Fruit fly (Drosophila melanogaster) whole organism, adult: ENCODE measurements around the gene Nepl4.

Experiments
- CG11617 ChIP-seq: fragments of 200-800 bp; sonication (Bioruptor generic); optimal IDR thresholded peaks from 2 replicates; lab custom pipeline; 2017; ENCODE audit warnings: mild to moderate bottlenecking, missing biosample characterization, missing genetic modification reagents, missing genetic modification characterization
- CG12768 ChIP-seq: fragments of 200-800 bp; sonication (Bioruptor generic); optimal IDR thresholded peaks from 2 replicates; lab custom pipeline; 2017; ENCODE audit warnings: missing biosample characterization, missing genetic modification characterization, mild to moderate bottlenecking, moderate library complexity, missing genetic modification reagents
- CG14711 ChIP-seq: fragments of 200-800 bp; sonication (Bioruptor generic); optimal IDR thresholded peaks from 2 replicates; lab custom pipeline; 2018; ENCODE audit warnings: missing biosample characterization, mild to moderate bottlenecking, missing genetic modification characterization, moderate library complexity
- CG1620 ChIP-seq: fragments of 200-800 bp; sonication (Bioruptor generic); optimal IDR thresholded peaks from 2 replicates; lab custom pipeline; 2016; ENCODE audit warnings: missing biosample characterization, missing genetic modification characterization
- CG33017 ChIP-seq: fragments of 200-800 bp; sonication (Bioruptor generic); optimal IDR thresholded peaks from 2 replicates; lab custom pipeline; 2018; ENCODE audit warnings: missing biosample characterization, mild to moderate bottlenecking, missing genetic modification characterization, moderate library complexity
- CG5204 ChIP-seq: fragments of 200-800 bp; sonication (Bioruptor generic); optimal IDR thresholded peaks from 2 replicates; lab custom pipeline; 2016; ENCODE audit warnings: missing biosample characterization, missing genetic modification characterization
- CG7045 ChIP-seq: fragments of 200-800 bp; sonication (Bioruptor generic); optimal IDR thresholded peaks from 2 replicates; lab custom pipeline; 2017; ENCODE audit warnings: missing biosample characterization, mild to moderate bottlenecking, missing genetic modification characterization
- CG7101 ChIP-seq: fragments of 200-800 bp; sonication (Bioruptor generic); optimal IDR thresholded peaks from 2 replicates; lab custom pipeline; 2018; ENCODE audit warnings: missing biosample characterization, mild to moderate bottlenecking, missing genetic modification characterization, moderate library complexity
- Clk ChIP-seq: fragments of 200-800 bp; sonication (Bioruptor generic); optimal IDR thresholded peaks from 2 replicates; lab custom pipeline; 2017; ENCODE audit warnings: missing biosample characterization, missing genetic modification characterization
- Crg-1 ChIP-seq: fragments of 200-800 bp; sonication (Bioruptor generic); optimal IDR thresholded peaks from 2 replicates; lab custom pipeline; 2016; ENCODE audit warnings: missing biosample characterization, missing genetic modification characterization
- Hr96 ChIP-seq: fragments of 200-800 bp; sonication (Bioruptor generic); optimal IDR thresholded peaks from 2 replicates; lab custom pipeline; 2016; ENCODE audit warnings: missing biosample characterization, missing genetic modification characterization
- Mnt ChIP-seq: fragments of 200-800 bp; sonication (Bioruptor generic); optimal IDR thresholded peaks from 2 replicates; lab custom pipeline; 2016; ENCODE audit warnings: missing biosample characterization, mild to moderate bottlenecking, missing genetic modification characterization
- bab1 ChIP-seq: fragments of 200-800 bp; sonication (Bioruptor generic); optimal IDR thresholded peaks from 3 replicates; lab custom pipeline; 2019; ENCODE audit warnings: missing biosample characterization, mild to moderate bottlenecking, missing genetic modification characterization, moderate library complexity
- cic ChIP-seq: fragments of 200-800 bp; sonication (Bioruptor generic); optimal IDR thresholded peaks from 2 replicates; lab custom pipeline; 2017; ENCODE audit warnings: missing biosample characterization, mild to moderate bottlenecking, missing genetic modification characterization, moderate library complexity
- cnc ChIP-seq, 2 experiments: fragments of >200 bp; optimal IDR thresholded peaks; 2 replicates each; lab custom pipeline; 2017
- kay ChIP-seq: fragments of 200-800 bp; sonication (Bioruptor generic); peaks from one replicate; lab custom pipeline; 2016; ENCODE audit warnings: missing biosample characterization, missing genetic modification characterization, borderline replicate concordance
- ovo ChIP-seq: fragments of 200-800 bp; sonication (Bioruptor generic); optimal IDR thresholded peaks from 2 replicates; lab custom pipeline; 2016; ENCODE audit warnings: missing biosample characterization, missing genetic modification characterization
- pad ChIP-seq: fragments of 200-800 bp; sonication (Bioruptor generic); optimal IDR thresholded peaks from 3 replicates; lab custom pipeline; 2017; ENCODE audit warnings: missing biosample characterization, missing genetic modification characterization, mild to moderate bottlenecking, moderate library complexity, missing genetic modification reagents
- tj ChIP-seq: fragments of 200-800 bp; sonication (Bioruptor generic); optimal IDR thresholded peaks from 3 replicates; lab custom pipeline; 2017; ENCODE audit warnings: missing biosample characterization, mild to moderate bottlenecking, missing genetic modification characterization, moderate library complexity
- toe ChIP-seq: fragments of 200-800 bp; sonication (Bioruptor generic); optimal IDR thresholded peaks from 2 replicates; lab custom pipeline; 2016; ENCODE audit warnings: missing biosample characterization, missing genetic modification characterization

The Nepl4 gene

DNA sequence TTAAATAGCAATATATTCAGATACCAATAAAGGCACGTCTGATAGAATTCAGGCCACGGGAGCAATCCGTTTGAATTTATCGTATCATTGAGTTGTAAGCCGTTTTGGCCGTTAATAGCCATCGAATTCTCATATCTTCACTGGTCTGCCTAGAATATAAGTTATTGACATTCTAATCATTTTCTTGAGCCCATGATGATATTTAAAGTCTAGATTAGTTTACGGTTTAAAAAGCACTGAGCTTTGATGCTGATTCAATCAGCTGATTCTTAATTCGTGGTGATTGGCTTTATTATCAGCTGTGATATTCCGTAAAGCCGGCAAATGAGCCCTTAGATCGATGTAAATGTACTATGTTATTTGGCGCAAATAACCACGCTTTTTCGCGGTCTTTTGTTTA is 4.4 kb downstream of the Nepl4 start, which contains the start of gene slam:
slam (plus strand) TSS at position 301 of the 400 bp plus-strand sequence.
- TF ChIP-seq bab1 = no peak
- no peak for TF ChIP-seq CG1620 (GFP tag; lab: Kevin White, UChicago)
- no peak for TF ChIP-seq tj (GFP tag; lab: Kevin White, UChicago)

DNA sequence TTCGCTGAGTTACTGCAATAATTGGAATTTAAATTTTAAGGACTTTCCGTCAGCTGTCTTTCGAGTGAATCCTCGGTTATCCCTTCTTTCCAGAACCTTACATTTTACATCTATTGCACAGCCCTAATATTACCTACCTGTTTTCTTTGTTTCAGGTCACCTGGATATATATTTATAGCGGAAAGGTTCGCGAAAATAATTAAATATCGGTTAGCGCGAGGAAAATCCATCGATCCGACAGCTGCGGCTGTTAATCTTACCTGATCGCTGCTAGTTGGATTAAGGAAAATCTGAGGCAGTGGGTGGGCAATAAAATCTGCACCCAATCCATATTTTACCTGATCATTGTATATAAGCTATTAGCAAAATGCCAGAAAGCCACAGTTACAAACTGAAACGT is 5.5 kb downstream of the Nepl4 start:
- TF ChIP-seq CG1620 (GFP tag; lab: Kevin White, UChicago) (no peak), Clk (GFP tag; lab: Kevin White, UChicago) (no peak), kay (GFP tag; lab: Kevin White, UChicago) (no peak), Mnt (GFP tag; lab: Kevin White, UChicago) (no peak), pad (GFP tag; lab: Kevin White, UChicago) (no peak), CG33017 (tag; lab: Kevin White, UChicago) (no peak), cic (GFP tag; lab: Kevin White, UChicago) (no peak), CG7101 (tag; lab: Kevin White, UChicago) (no peak)

DNA sequence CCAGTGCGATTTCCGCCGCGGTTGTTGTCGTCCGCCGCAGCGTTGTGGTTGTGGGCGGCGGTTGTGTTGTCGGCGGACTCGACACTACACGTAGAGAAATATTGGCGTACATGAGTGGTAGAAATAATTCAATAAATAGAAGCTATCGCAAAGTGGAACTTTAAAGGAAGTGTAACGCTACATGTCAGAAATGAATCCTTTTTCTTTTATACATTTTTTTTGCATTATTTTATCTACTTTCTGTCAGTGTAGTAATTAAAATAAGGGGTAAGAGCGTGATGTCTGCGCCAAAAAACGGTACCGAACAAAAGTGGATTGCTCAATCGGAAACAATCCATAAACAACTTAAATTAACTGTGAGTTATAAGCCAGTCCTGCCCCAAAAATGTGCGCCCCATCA is 11.5 kb downstream of the Nepl4 start:
- TF ChIP-seq CG14711 = no peak
- no peak for TF ChIP-seq CG7101 (tag; lab: Kevin White, UChicago)
- no peak for TF ChIP-seq bab1
- no peak for TF ChIP-seq CG7045
- TF ChIP-seq CG5204 (GFP tag; lab: Kevin White, UChicago) = no peak
- TF ChIP-seq Mnt (GFP tag; lab: Kevin White, UChicago) = no peak
- TF ChIP-seq cnc (optimal IDR thresholded peaks at IDR 0.05; lab: Kevin White, UChicago) = no peak
- TF ChIP-seq CG11617 (GFP tag; lab: Kevin White, UChicago) = no peak
- no peak for TF ChIP-seq CG1620 (GFP tag; lab: Kevin White, UChicago)

DNA sequence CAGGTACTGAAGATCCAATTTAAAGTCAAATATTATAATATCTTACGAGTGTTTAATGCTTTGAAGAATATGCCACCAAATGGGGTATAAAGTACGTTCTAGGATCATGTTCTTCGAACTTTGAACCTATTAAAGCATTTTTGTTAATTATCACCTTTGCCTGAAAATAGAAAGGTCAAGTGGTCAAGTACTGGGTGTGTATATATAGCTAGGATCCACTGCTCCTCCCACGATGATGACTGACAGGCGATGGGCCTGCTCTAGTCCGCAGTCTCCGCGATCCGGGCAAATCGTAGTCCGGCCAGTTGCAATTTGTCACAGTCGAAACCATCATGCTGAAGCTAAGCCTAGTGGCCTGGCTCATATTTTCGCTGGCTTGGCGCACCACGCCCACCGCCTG is 13.3 kb downstream of the Nepl4 start, which contains the start of gene Nepl5:
Nepl5 (plus strand) TSS at position 301 of the 400 bp plus-strand sequence.
- TF ChIP-seq cnc (optimal IDR thresholded peaks at IDR 0.05; lab: Kevin White, UChicago) (no peak), CG12768 (GFP tag; lab: Kevin White, UChicago) (no peak), Crg-1 (GFP tag; lab: Kevin White, UChicago) (no peak), CG5204 (GFP tag; lab: Kevin White, UChicago) (no peak), Mnt (GFP tag; lab: Kevin White, UChicago) (no peak), ovo (GFP tag; lab: Kevin White, UChicago) (no peak), CG7045 (no peak)

dm6 chr2L:6385409-6385808 is 17.7 kb downstream of the Nepl4 start, which contains the start of gene Nepl6:
Gene Nepl6, minus strand, starts transcription at chr2L:6385512.
- TF ChIP-seq CG11617 (GFP tag; lab: Kevin White, UChicago) (no peak), CG12768 (GFP tag; lab: Kevin White, UChicago) (no peak)

dm6 chr2L:6387068-6387467 is 19.4 kb downstream of the Nepl4 start:
- TF ChIP-seq tj (GFP tag; lab: Kevin White, UChicago) (no peak), toe (GFP tag; lab: Kevin White, UChicago) (no peak), kay (GFP tag; lab: Kevin White, UChicago) (no peak), pad (GFP tag; lab: Kevin White, UChicago) (no peak), cic (GFP tag; lab: Kevin White, UChicago) (no peak), CG33017 (tag; lab: Kevin White, UChicago) (no peak)

dm6 chr2L:6391469-6391868 is 23.8 kb downstream of the Nepl4 start:
- TF ChIP-seq CG5204 (GFP tag; lab: Kevin White, UChicago) (no peak), CG7045 (no peak), Mnt (GFP tag; lab: Kevin White, UChicago) (no peak), bab1 (no peak), ovo (GFP tag; lab: Kevin White, UChicago) (no peak), cic (GFP tag; lab: Kevin White, UChicago) (no peak), CG12768 (GFP tag; lab: Kevin White, UChicago) (no peak)

DNA sequence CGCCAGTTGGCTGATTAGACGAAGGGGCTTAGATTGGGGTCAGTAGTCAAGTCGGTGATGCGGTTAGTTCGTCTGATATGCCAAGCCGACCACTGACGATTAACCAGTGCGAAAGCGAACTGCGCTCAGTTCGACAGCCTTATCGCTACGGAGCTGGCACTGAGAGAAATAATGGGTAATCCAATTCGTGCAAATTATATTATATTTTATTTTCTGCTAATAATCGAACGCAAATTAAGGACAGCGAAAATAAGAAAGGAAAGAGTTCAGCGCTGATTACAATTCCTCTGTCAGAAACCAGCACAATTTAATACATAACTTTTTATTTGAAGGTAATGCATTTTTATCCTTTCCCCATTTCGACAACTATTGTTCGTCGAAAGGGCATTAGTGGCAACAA is 29.5 kb downstream of the Nepl4 start, which contains the start of gene CG42369:
CG42369 (minus strand) TSS at position 101 of the 400 bp plus-strand sequence.
- TF ChIP-seq CG5204 (GFP tag; lab: Kevin White, UChicago) = no peak
- no peak for TF ChIP-seq Hr96 (GFP tag; lab: Kevin White, UChicago)
